Fruit fly (Drosophila melanogaster) whole organism, embryonic: ENCODE data around the gene CG8960.
A peak's percentile ranks its signal among the peaks of the same experiment; 100 is the strongest.

Experiments used
- Abd-B ChIP-seq: fragments of 200-800 bp; sonication (Bioruptor generic); optimal IDR thresholded peaks from 2 replicates; lab custom pipeline; 2018; ENCODE audit warnings: missing biosample characterization, mild to moderate bottlenecking, missing genetic modification characterization, moderate library complexity
- Aef1 ChIP-seq: fragments of 200-800 bp; sonication (Bioruptor generic); IDR thresholded peaks from 3 replicates; pipeline ENCODE4 v1.3.6; 2022; ENCODE audit warnings: missing biosample characterization, missing genetic modification characterization
- Asciz ChIP-seq: fragments of 200-800 bp; sonication (Bioruptor generic); optimal IDR thresholded peaks from 2 replicates; lab custom pipeline; 2017; ENCODE audit warnings: missing biosample characterization, mild to moderate bottlenecking, missing genetic modification characterization, missing genetic modification reagents
- Atf6 ChIP-seq: fragments of 200-800 bp; sonication (Bioruptor generic); IDR thresholded peaks from 2 replicates; pipeline ENCODE4 v1.3.6; 2022; ENCODE audit warnings: missing biosample characterization, missing genetic modification characterization
- CG10543 ChIP-seq: fragments of 200-800 bp; sonication (Bioruptor generic); optimal IDR thresholded peaks from 3 replicates; lab custom pipeline; 2017; ENCODE audit warnings: missing biosample characterization, mild to moderate bottlenecking, missing genetic modification characterization, moderate library complexity
- CG10959 ChIP-seq: fragments of 200-800 bp; sonication (Bioruptor generic); IDR thresholded peaks from 2 replicates; pipeline ENCODE4 v1.3.6; 2022; ENCODE audit warnings: missing biosample characterization, missing genetic modification characterization
- CG11560 ChIP-seq: fragments of 200-800 bp; sonication (Bioruptor generic); IDR thresholded peaks from 3 replicates; pipeline ENCODE4 v1.3.6; 2022; ENCODE audit warnings: missing biosample characterization, missing genetic modification characterization
- CG12219 ChIP-seq: fragments of 200-800 bp; sonication (Bioruptor generic); optimal IDR thresholded peaks from 3 replicates; lab custom pipeline; 2018; ENCODE audit warnings: missing biosample characterization, mild to moderate bottlenecking, missing genetic modification characterization
- CG15514 ChIP-seq: fragments of 200-800 bp; sonication (Bioruptor generic); optimal IDR thresholded peaks from 3 replicates; lab custom pipeline; 2017; ENCODE audit warnings: missing biosample characterization, missing genetic modification characterization, mild to moderate bottlenecking, moderate library complexity, missing genetic modification reagents
- CG1602 ChIP-seq: fragments of 200-800 bp; sonication (Bioruptor generic); optimal IDR thresholded peaks from 3 replicates; lab custom pipeline; 2016; ENCODE audit warnings: missing biosample characterization, missing genetic modification characterization
- CG16863 ChIP-seq: fragments of 200-800 bp; sonication (Bioruptor generic); optimal IDR thresholded peaks from 3 replicates; lab custom pipeline; 2016; ENCODE audit warnings: missing biosample characterization, missing genetic modification characterization
- CG17912 ChIP-seq: fragments of 200-800 bp; sonication (Bioruptor generic); optimal IDR thresholded peaks from 2 replicates; lab custom pipeline; 2018; ENCODE audit warnings: missing biosample characterization, mild to moderate bottlenecking, missing genetic modification characterization
- CG18262 ChIP-seq: fragments of 200-800 bp; optimal IDR thresholded peaks from 3 replicates; lab custom pipeline; 2019; ENCODE audit warnings: missing biosample characterization, mild to moderate bottlenecking, missing genetic modification characterization, moderate library complexity
- CG1832 ChIP-seq: fragments of 200-800 bp; sonication (Bioruptor generic); optimal IDR thresholded peaks from 2 replicates; lab custom pipeline; 2017; ENCODE audit warnings: missing biosample characterization, mild to moderate bottlenecking, missing genetic modification characterization, inconsistent platforms
- CG18764 ChIP-seq: fragments of 200-800 bp; sonication (Bioruptor generic); optimal IDR thresholded peaks from 3 replicates; lab custom pipeline; 2016; ENCODE audit warnings: missing biosample characterization, missing genetic modification characterization
- CG2116 ChIP-seq: fragments of 200-800 bp; sonication (Bioruptor generic); optimal IDR thresholded peaks from 3 replicates; lab custom pipeline; 2018; ENCODE audit warnings: missing biosample characterization, mild to moderate bottlenecking, missing genetic modification characterization
- CG3995 ChIP-seq: fragments of 200-800 bp; sonication (Bioruptor generic); optimal IDR thresholded peaks from 3 replicates; lab custom pipeline; 2016; ENCODE audit warnings: missing biosample characterization, missing genetic modification characterization
- CG4424 ChIP-seq: fragments of 200-800 bp; sonication (Bioruptor generic); optimal IDR thresholded peaks from 3 replicates; lab custom pipeline; 2016; ENCODE audit warnings: missing biosample characterization, missing genetic modification characterization
- CG4707 ChIP-seq: fragments of 200-800 bp; sonication (Bioruptor generic); optimal IDR thresholded peaks from 2 replicates; lab custom pipeline; 2018; ENCODE audit warnings: missing biosample characterization, mild to moderate bottlenecking, missing genetic modification characterization, moderate library complexity
- CG7556 ChIP-seq: fragments of 200-800 bp; sonication (Bioruptor generic); optimal IDR thresholded peaks from 2 replicates; lab custom pipeline; 2017; ENCODE audit warnings: missing biosample characterization, mild to moderate bottlenecking, missing genetic modification characterization
- Dll ChIP-seq: fragments of 200-800 bp; sonication (Bioruptor generic); IDR thresholded peaks from 4 replicates; pipeline ENCODE4 v1.3.6; 2022; ENCODE audit warnings: missing biosample characterization, missing genetic modification characterization; ENCODE audit not compliant: partially characterized antibody
- Doc3 ChIP-seq: fragments of 200-800 bp; sonication (Bioruptor generic); IDR thresholded peaks from 3 replicates; pipeline ENCODE4 v1.3.6; 2022; ENCODE audit warnings: missing biosample characterization, missing genetic modification characterization; ENCODE audit not compliant: partially characterized antibody
- Dp ChIP-seq: fragments of 200-800 bp; sonication (Bioruptor generic); optimal IDR thresholded peaks from 2 replicates; lab custom pipeline; 2018; ENCODE audit warnings: missing biosample characterization, mild to moderate bottlenecking, missing genetic modification characterization, moderate library complexity
- Hand ChIP-seq: fragments of 200-800 bp; sonication (Bioruptor generic); optimal IDR thresholded peaks from 2 replicates; lab custom pipeline; 2017; ENCODE audit warnings: mild to moderate bottlenecking, missing biosample characterization, missing genetic modification reagents, missing genetic modification characterization
- Max ChIP-seq: fragments of 200-800 bp; sonication (Bioruptor generic); optimal IDR thresholded peaks from 2 replicates; lab custom pipeline; 2016; ENCODE audit warnings: missing biosample characterization, mild to moderate bottlenecking, missing genetic modification characterization
- Myb ChIP-seq: fragments of 200-800 bp; sonication (Bioruptor generic); optimal IDR thresholded peaks from 2 replicates; lab custom pipeline; 2016; ENCODE audit warnings: missing biosample characterization, missing genetic modification characterization
- NFAT ChIP-seq: fragments of 200-800 bp; sonication (Bioruptor generic); IDR thresholded peaks from 2 replicates; pipeline ENCODE4 v1.3.6; 2022; ENCODE audit warnings: missing biosample characterization, missing genetic modification characterization
- Xrp1 ChIP-seq: fragments of 200-800 bp; sonication (Bioruptor generic); IDR thresholded peaks from 2 replicates; pipeline ENCODE4 v1.3.6; 2022; ENCODE audit warnings: missing biosample characterization, missing genetic modification characterization
- ase ChIP-seq: fragments of 200-800 bp; sonication (Bioruptor generic); IDR thresholded peaks from 3 replicates; pipeline ENCODE4 v1.3.6; 2022; ENCODE audit warnings: missing biosample characterization, missing genetic modification characterization
- az2 ChIP-seq: fragments of 200-800 bp; sonication (Bioruptor generic); optimal IDR thresholded peaks from 3 replicates; lab custom pipeline; 2016; ENCODE audit warnings: missing biosample characterization, missing genetic modification characterization
- bsh ChIP-seq, 2 experiments: fragments of 200-800 bp; sonication (Bioruptor generic); optimal IDR thresholded peaks; 2 replicates each; lab custom pipeline; 2017 to 2018; ENCODE audit warnings: mild to moderate bottlenecking in 2 of 2, missing biosample characterization in 2 of 2, missing genetic modification characterization in 2 of 2, moderate library complexity in 1 of 2
- btn ChIP-seq: fragments of 200-800 bp; sonication (Bioruptor generic); optimal IDR thresholded peaks from 2 replicates; lab custom pipeline; 2016; ENCODE audit warnings: missing biosample characterization, missing genetic modification characterization
- da ChIP-seq: fragments of 200-800 bp; sonication (Bioruptor generic); optimal IDR thresholded peaks from 2 replicates; lab custom pipeline; 2016; ENCODE audit warnings: missing biosample characterization, missing genetic modification characterization
- dm ChIP-seq: fragments of 200-800 bp; sonication (Bioruptor generic); optimal IDR thresholded peaks from 3 replicates; lab custom pipeline; 2016; ENCODE audit warnings: missing biosample characterization, missing genetic modification characterization
- gcm ChIP-seq: fragments of 200-800 bp; sonication (Bioruptor generic); optimal IDR thresholded peaks from 2 replicates; lab custom pipeline; 2019; ENCODE audit warnings: missing biosample characterization, mild to moderate bottlenecking, missing genetic modification characterization, moderate library complexity
- gfzf ChIP-seq: fragments of 200-800 bp; sonication (Bioruptor generic); optimal IDR thresholded peaks from 2 replicates; lab custom pipeline; 2016; ENCODE audit warnings: missing biosample characterization, mild to moderate bottlenecking, missing genetic modification characterization, moderate library complexity
- hbn ChIP-seq: fragments of 200-800 bp; sonication (Bioruptor generic); IDR thresholded peaks from 2 replicates; pipeline ENCODE4 v1.3.6; 2022; ENCODE audit warnings: missing biosample characterization, missing genetic modification characterization; ENCODE audit not compliant: partially characterized antibody
- hkb ChIP-seq, 2 experiments: fragments of 200-800 bp in 1 of 2; fragments of >200 bp in 1 of 2; sonication (Bioruptor generic) in 1 of 2; IDR thresholded peaks in 1 of 2; optimal IDR thresholded peaks in 1 of 2; 2 replicates each; pipeline versions ENCODE4 v1.3.6 to Lab custom; 2017 to 2022; ENCODE audit warnings: missing biosample characterization in 1 of 2, missing genetic modification characterization in 1 of 2
- jing ChIP-seq: fragments of 200-800 bp; sonication (Bioruptor generic); optimal IDR thresholded peaks from 2 replicates; lab custom pipeline; 2018; ENCODE audit warnings: missing biosample characterization, mild to moderate bottlenecking, missing genetic modification characterization
- lab ChIP-seq: fragments of 200-800 bp; sonication (Bioruptor generic); optimal IDR thresholded peaks from 3 replicates; lab custom pipeline; 2017; ENCODE audit warnings: missing biosample characterization, missing genetic modification characterization, mild to moderate bottlenecking, moderate library complexity, missing genetic modification reagents
- prd ChIP-seq, 3 experiments: fragments of >200 bp in 2 of 3; fragments of 200-800 bp in 1 of 3; sonication (Bioruptor generic) in 1 of 3; optimal IDR thresholded peaks in 2 of 3; IDR thresholded peaks in 1 of 3; 2 replicates in 2 of 3; 3 replicates in 1 of 3; pipeline versions ENCODE4 v1.3.6 to Lab custom; 2017 to 2022; ENCODE audit warnings: missing biosample characterization in 1 of 3, missing genetic modification characterization in 1 of 3
- rib ChIP-seq: fragments of 200-800 bp; sonication (Bioruptor generic); IDR thresholded peaks from 2 replicates; pipeline ENCODE4 v1.3.6; 2022; ENCODE audit warnings: missing biosample characterization, missing genetic modification characterization
- sr ChIP-seq: fragments of 200-800 bp; sonication (Bioruptor generic); IDR thresholded peaks from 3 replicates; pipeline ENCODE4 v1.3.6; 2022; ENCODE audit warnings: missing biosample characterization, missing genetic modification characterization
- trem ChIP-seq: fragments of 200-800 bp; optimal IDR thresholded peaks from 3 replicates; lab custom pipeline; 2019; ENCODE audit warnings: missing biosample characterization, mild to moderate bottlenecking, missing genetic modification characterization, moderate library complexity
- tup ChIP-seq: fragments of 200-800 bp; sonication (Bioruptor generic); optimal IDR thresholded peaks from 2 replicates; lab custom pipeline; 2016; ENCODE audit warnings: missing biosample characterization, mild to moderate bottlenecking, missing genetic modification characterization, moderate library complexity
- yki ChIP-seq: fragments of >200 bp; optimal IDR thresholded peaks from 3 replicates; lab custom pipeline; 2018
- zfh2 ChIP-seq: fragments of 200-800 bp; sonication (Bioruptor generic); optimal IDR thresholded peaks from 2 replicates; lab custom pipeline; 2016; ENCODE audit warnings: missing biosample characterization, missing genetic modification characterization

The CG8960 gene

DNA sequence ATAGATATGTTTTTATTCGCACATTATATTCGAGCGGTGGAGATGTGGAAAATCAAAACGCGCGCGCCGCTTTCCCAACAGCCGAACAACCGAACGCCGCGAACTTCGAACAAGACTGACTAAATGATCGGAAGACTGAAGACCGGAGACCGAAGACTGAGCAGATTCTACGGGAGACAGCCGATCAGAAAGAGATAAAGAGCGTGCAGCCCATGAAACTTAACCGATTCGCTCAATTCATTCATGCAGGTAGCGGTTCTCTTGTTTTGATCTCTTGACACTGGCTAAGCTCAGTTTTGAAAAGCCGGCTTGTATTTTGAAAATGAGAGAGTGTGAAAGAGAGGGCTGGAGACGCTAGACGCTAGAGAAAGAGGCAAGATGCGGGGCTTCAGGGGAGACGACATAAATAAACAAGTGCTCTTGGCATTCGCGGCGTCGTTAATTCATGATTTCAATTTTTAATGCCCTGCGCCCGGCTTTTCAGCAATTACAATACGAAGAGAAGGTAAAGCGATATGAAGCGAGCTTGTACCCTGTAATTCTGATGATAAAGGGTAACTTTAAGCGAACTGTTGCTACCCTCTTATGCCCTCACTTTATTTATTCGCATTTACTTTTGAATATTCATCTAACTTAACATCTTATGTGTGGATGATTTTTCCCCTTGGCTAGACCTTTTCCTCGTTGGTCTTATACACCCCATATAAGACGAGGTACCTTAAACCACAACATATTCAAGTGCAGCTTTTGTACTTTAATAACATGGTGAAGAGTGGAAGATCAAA is 45.0 kb upstream of the CG8960 start, which contains the start of gene zormin (continued):
- TF ChIP-seq prd (optimal IDR thresholded peaks at IDR 0.05; lab: Kevin White, UChicago) (no peak), prd (GFP tag; IDR thresholded peaks at IDR 0.05; lab: Robert Waterston, UW) (0 out of 3 replicates have a peak, but pooled peaks have one; percentile 23), CG4424 (peak; percentile 32), CG10959 (GFP tag; lab: Robert Waterston, UW) (no peak), jing (GFP tag; lab: Kevin White, UChicago) (no peak), CG11560 (tag; lab: Robert Waterston, UW) (no peak), Hand (GFP tag; lab: Kevin White, UChicago) (no peak), gcm (GFP tag; lab: Kevin White, UChicago) (peak; percentile 20), Dp (GFP tag; lab: Kevin White, UChicago) (peak; percentile 20), CG7556 (no peak), hbn (GFP tag; lab: Robert Waterston, UW) (peak; percentile 35), dm (GFP tag; lab: Kevin White, UChicago) (no peak), NFAT (peak; percentile 15; the same call in 1 of the 2 replicates), Doc3 (GFP tag; lab: Robert Waterston, UW) (no peak), CG1832 (GFP tag; lab: Kevin White, UChicago) (no peak), hkb (optimal IDR thresholded peaks at IDR 0.05; lab: Kevin White, UChicago) (no peak), hkb (GFP tag; IDR thresholded peaks at IDR 0.05; lab: Robert Waterston, UW) (no peak; the same call in none of the 2 replicates), CG12219 (GFP tag; lab: Kevin White, UChicago) (no peak), CG18764 (GFP tag; lab: Kevin White, UChicago) (no peak), Myb (GFP tag; lab: Kevin White, UChicago) (no peak), Xrp1 (peak; percentile 36; the same call in 1 of the 2 replicates), sr (GFP tag; lab: Robert Waterston, UW) (no peak), btn (GFP tag; lab: Kevin White, UChicago) (peak; percentile 22), CG2116 (GFP tag; lab: Kevin White, UChicago) (no peak), Abd-B (GFP tag; lab: Kevin White, UChicago) (peak; percentile 22), gfzf (GFP tag; lab: Kevin White, UChicago) (no peak), bsh (GFP tag; optimal IDR thresholded peaks at IDR 0.05; lab: Kevin White, UChicago) (peak; percentile 28 to 31), CG10543 (GFP tag; lab: Kevin White, UChicago) (peak; percentile 41), Dll (GFP tag; lab: Robert Waterston, UW) (peak; percentile 52; the same call in 1 of the 4 replicates), CG18262 (peak; percentile 23), zfh2 (GFP tag; lab: Kevin White, UChicago) (no peak), tup (GFP tag; lab: Kevin White, UChicago) (no peak), rib (GFP tag; lab: Robert Waterston, UW) (no peak), CG15514 (GFP tag; lab: Kevin White, UChicago) (no peak), ase (GFP tag; lab: Robert Waterston, UW) (peak; percentile 50; the same call in 1 of the 3 replicates), Asciz (GFP tag; lab: Kevin White, UChicago) (no peak), az2 (no peak), Max (GFP tag; lab: Kevin White, UChicago) (no peak), Atf6 (GFP tag; lab: Robert Waterston, UW) (no peak), CG17912 (GFP tag; lab: Kevin White, UChicago) (no peak), Aef1 (GFP tag; lab: Robert Waterston, UW) (peak; percentile 16; the same call in 1 of the 3 replicates), CG4707 (no peak), yki (lab: Kevin White, UChicago) (peak; percentile 56), CG1602 (GFP tag; lab: Kevin White, UChicago) (no peak), CG16863 (GFP tag; lab: Kevin White, UChicago) (no peak), da (GFP tag; lab: Kevin White, UChicago) (no peak), lab (peak; percentile 32), CG3995 (GFP tag; lab: Kevin White, UChicago) (no peak), trem (tag; lab: Kevin White, UChicago) (no peak)
